Fruit fly (Drosophila melanogaster) whole organism, embryonic: ENCODE data around the gene lute.

ENCODE experiments used
- Ada2b ChIP-seq: fragments of 200-800 bp; sonication (Bioruptor generic); IDR thresholded peaks from 2 replicates; pipeline ENCODE4 v1.3.6; 2022; ENCODE audit warnings: missing biosample characterization, missing genetic modification characterization
- Adf1 ChIP-seq: fragments of 200-800 bp; sonication (Bioruptor generic); IDR thresholded peaks from 2 replicates; pipeline ENCODE4 v1.3.6; 2022; ENCODE audit warnings: missing biosample characterization, missing genetic modification characterization
- Atf6 ChIP-seq: fragments of 200-800 bp; sonication (Bioruptor generic); IDR thresholded peaks from 2 replicates; pipeline ENCODE4 v1.3.6; 2022; ENCODE audit warnings: missing biosample characterization, missing genetic modification characterization
- CG11696 ChIP-seq: fragments of 200-800 bp; sonication (Bioruptor generic); IDR thresholded peaks from 2 replicates; pipeline ENCODE4 v1.3.6; 2022; ENCODE audit warnings: missing biosample characterization, missing genetic modification characterization
- CG12299 ChIP-seq: fragments of 200-800 bp; sonication (Bioruptor generic); optimal IDR thresholded peaks from 2 replicates; lab custom pipeline; 2018; ENCODE audit warnings: missing biosample characterization, mild to moderate bottlenecking, missing genetic modification characterization
- CG14441 ChIP-seq: fragments of 200-800 bp; sonication (Bioruptor generic); IDR thresholded peaks from 2 replicates; pipeline ENCODE4 v1.3.6; 2022; ENCODE audit warnings: missing biosample characterization, missing genetic modification characterization
- CG15011 ChIP-seq: fragments of 200-800 bp; sonication (Bioruptor generic); optimal IDR thresholded peaks from 3 replicates; lab custom pipeline; 2018; ENCODE audit warnings: missing biosample characterization, mild to moderate bottlenecking, missing genetic modification characterization
- CG15514 ChIP-seq: fragments of 200-800 bp; sonication (Bioruptor generic); optimal IDR thresholded peaks from 3 replicates; lab custom pipeline; 2017; ENCODE audit warnings: missing biosample characterization, missing genetic modification characterization, mild to moderate bottlenecking, moderate library complexity, missing genetic modification reagents
- CG2116 ChIP-seq: fragments of 200-800 bp; sonication (Bioruptor generic); optimal IDR thresholded peaks from 3 replicates; lab custom pipeline; 2018; ENCODE audit warnings: missing biosample characterization, mild to moderate bottlenecking, missing genetic modification characterization
- CG2120 ChIP-seq: fragments of 200-800 bp; sonication (Bioruptor generic); optimal IDR thresholded peaks from 3 replicates; lab custom pipeline; 2016; ENCODE audit warnings: missing biosample characterization, missing genetic modification characterization
- CG2678 ChIP-seq: fragments of 200-800 bp; sonication (Bioruptor generic); optimal IDR thresholded peaks from 3 replicates; lab custom pipeline; 2019; ENCODE audit warnings: missing biosample characterization, mild to moderate bottlenecking, missing genetic modification characterization, moderate library complexity
- CG3065 ChIP-seq: fragments of 200-800 bp; sonication (Bioruptor generic); optimal IDR thresholded peaks from 2 replicates; lab custom pipeline; 2016; ENCODE audit warnings: missing biosample characterization, missing genetic modification characterization
- CG31224 ChIP-seq: fragments of 200-800 bp; sonication (Bioruptor generic); IDR thresholded peaks from 2 replicates; pipeline ENCODE4 v1.3.6; 2022; ENCODE audit warnings: missing biosample characterization, missing genetic modification characterization
- CG31441 ChIP-seq: fragments of 200-800 bp; sonication (Bioruptor generic); IDR thresholded peaks from 2 replicates; pipeline ENCODE4 v1.3.6; 2022; ENCODE audit warnings: missing biosample characterization, missing genetic modification characterization
- CG32772 ChIP-seq: fragments of 200-800 bp; sonication (Bioruptor generic); IDR thresholded peaks from 2 replicates; pipeline ENCODE4 v1.3.6; 2022; ENCODE audit warnings: missing biosample characterization, missing genetic modification characterization
- CG34422 ChIP-seq: fragments of 200-800 bp; sonication (Bioruptor generic); IDR thresholded peaks from 3 replicates; pipeline ENCODE4 v1.3.6; 2022; ENCODE audit warnings: missing biosample characterization, missing genetic modification characterization
- CG4854 ChIP-seq: fragments of 200-800 bp; sonication (Bioruptor generic); optimal IDR thresholded peaks from 2 replicates; lab custom pipeline; 2016; ENCODE audit warnings: missing biosample characterization, missing genetic modification characterization, inconsistent platforms
- CG6175 ChIP-seq: fragments of 200-800 bp; sonication (Bioruptor generic); IDR thresholded peaks from 3 replicates; pipeline ENCODE4 v1.3.6; 2022; ENCODE audit warnings: missing biosample characterization, missing genetic modification characterization
- CG7357 ChIP-seq: fragments of 200-800 bp; sonication (Bioruptor generic); IDR thresholded peaks from 3 replicates; pipeline ENCODE4 v1.3.6; 2022; ENCODE audit warnings: missing biosample characterization, missing genetic modification characterization
- CG7963 ChIP-seq: fragments of 200-800 bp; sonication (Bioruptor generic); IDR thresholded peaks from 3 replicates; pipeline ENCODE4 v1.3.6; 2022; ENCODE audit warnings: missing biosample characterization, missing genetic modification characterization; ENCODE audit not compliant: partially characterized antibody
- CG7987 ChIP-seq: fragments of 200-800 bp; sonication (Bioruptor generic); optimal IDR thresholded peaks from 2 replicates; lab custom pipeline; 2018; ENCODE audit warnings: missing biosample characterization, mild to moderate bottlenecking, missing genetic modification characterization, moderate library complexity
- CG8944 ChIP-seq: fragments of 200-800 bp; sonication (Bioruptor generic); optimal IDR thresholded peaks from 3 replicates; lab custom pipeline; 2016; ENCODE audit warnings: missing biosample characterization, missing genetic modification characterization
- D19A ChIP-seq: fragments of 200-800 bp; optimal IDR thresholded peaks from 3 replicates; lab custom pipeline; 2019; ENCODE audit warnings: missing biosample characterization, mild to moderate bottlenecking, missing genetic modification characterization, moderate library complexity
- Doc2 ChIP-seq: fragments of 200-800 bp; sonication (Bioruptor generic); IDR thresholded peaks from 2 replicates; pipeline ENCODE4 v1.3.6; 2022; ENCODE audit warnings: missing biosample characterization, missing genetic modification characterization
- HLH54F ChIP-seq: fragments of 200-800 bp; sonication (Bioruptor generic); optimal IDR thresholded peaks from 3 replicates; lab custom pipeline; 2016; ENCODE audit warnings: missing biosample characterization, missing genetic modification characterization
- HLHmδ ChIP-seq: fragments of 200-800 bp; sonication (Bioruptor generic); optimal IDR thresholded peaks from 2 replicates; lab custom pipeline; 2018; ENCODE audit warnings: missing biosample characterization, mild to moderate bottlenecking, missing genetic modification characterization, moderate library complexity
- Hr51 ChIP-seq, 2 experiments: fragments of 200-800 bp; sonication (Bioruptor generic); optimal IDR thresholded peaks; 2 replicates in 1 of 2; 3 replicates in 1 of 2; lab custom pipeline; 2016 to 2018; ENCODE audit warnings: missing biosample characterization in 2 of 2, missing genetic modification characterization in 2 of 2, mild to moderate bottlenecking in 1 of 2, moderate library complexity in 1 of 2
- Hsf ChIP-seq: fragments of 200-800 bp; sonication (Bioruptor generic); optimal IDR thresholded peaks from 3 replicates; lab custom pipeline; 2016; ENCODE audit warnings: missing biosample characterization, missing genetic modification characterization
- MTF-1 ChIP-seq: fragments of 200-800 bp; sonication (Bioruptor generic); optimal IDR thresholded peaks from 2 replicates; lab custom pipeline; 2018; ENCODE audit warnings: missing biosample characterization, mild to moderate bottlenecking, missing genetic modification characterization, borderline replicate concordance
- Mes4 ChIP-seq: fragments of 200-800 bp; sonication (Bioruptor generic); optimal IDR thresholded peaks from 2 replicates; lab custom pipeline; 2016; ENCODE audit warnings: missing biosample characterization, missing genetic modification characterization
- Sox102F ChIP-seq: fragments of 200-800 bp; sonication (Bioruptor generic); optimal IDR thresholded peaks from 2 replicates; lab custom pipeline; 2018; ENCODE audit warnings: missing biosample characterization, mild to moderate bottlenecking, missing genetic modification characterization, moderate library complexity
- Usf ChIP-seq: fragments of 200-800 bp; sonication (Bioruptor generic); optimal IDR thresholded peaks from 2 replicates; lab custom pipeline; 2017; ENCODE audit warnings: missing genotype, missing biosample characterization, missing genetic modification characterization
- Xbp1 ChIP-seq: fragments of 200-800 bp; sonication (Bioruptor generic); optimal IDR thresholded peaks from 3 replicates; lab custom pipeline; 2016; ENCODE audit warnings: missing biosample characterization, mild to moderate bottlenecking, missing genetic modification characterization
- br ChIP-seq: fragments of >200 bp; optimal IDR thresholded peaks from 2 replicates; lab custom pipeline; 2017
- ems ChIP-seq: fragments of 200-800 bp; sonication (Bioruptor generic); optimal IDR thresholded peaks from 3 replicates; lab custom pipeline; 2016; ENCODE audit warnings: missing biosample characterization, missing genetic modification characterization
- exex ChIP-seq: fragments of 200-800 bp; sonication (Bioruptor generic); optimal IDR thresholded peaks from 4 replicates; lab custom pipeline; 2018; ENCODE audit warnings: missing biosample characterization, mild to moderate bottlenecking, missing genetic modification characterization, moderate library complexity
- fd64A ChIP-seq: fragments of 200-800 bp; sonication (Bioruptor generic); optimal IDR thresholded peaks from 3 replicates; lab custom pipeline; 2018; ENCODE audit warnings: missing biosample characterization, mild to moderate bottlenecking, missing genetic modification characterization
- gsb ChIP-seq: fragments of 200-800 bp; sonication (Bioruptor generic); IDR thresholded peaks from 2 replicates; pipeline ENCODE4 v1.3.6; 2022; ENCODE audit warnings: missing biosample characterization, missing genetic modification characterization
- inv ChIP-seq: fragments of 200-800 bp; sonication (Bioruptor generic); IDR thresholded peaks from 2 replicates; pipeline ENCODE4 v1.3.6; 2022; ENCODE audit warnings: missing biosample characterization, missing genetic modification characterization; ENCODE audit not compliant: partially characterized antibody
- jing ChIP-seq: fragments of 200-800 bp; sonication (Bioruptor generic); optimal IDR thresholded peaks from 2 replicates; lab custom pipeline; 2018; ENCODE audit warnings: missing biosample characterization, mild to moderate bottlenecking, missing genetic modification characterization
- maf-S ChIP-seq: fragments of 200-800 bp; sonication (Bioruptor generic); optimal IDR thresholded peaks from 2 replicates; lab custom pipeline; 2016; ENCODE audit warnings: missing biosample characterization, missing genetic modification characterization
- mld ChIP-seq: fragments of 200-800 bp; sonication (Bioruptor generic); IDR thresholded peaks from 3 replicates; pipeline ENCODE4 v1.3.6; 2022; ENCODE audit warnings: missing biosample characterization, missing genetic modification characterization; ENCODE audit not compliant: partially characterized antibody
- p53 ChIP-seq: fragments of 200-800 bp; sonication (Bioruptor generic); optimal IDR thresholded peaks from 2 replicates; lab custom pipeline; 2016; ENCODE audit warnings: missing biosample characterization, missing genetic modification characterization
- pita ChIP-seq: fragments of 200-800 bp; sonication (Bioruptor generic); optimal IDR thresholded peaks from 2 replicates; lab custom pipeline; 2017; ENCODE audit warnings: missing biosample characterization, mild to moderate bottlenecking, missing genetic modification characterization
- pnt ChIP-seq: fragments of 200-800 bp; sonication (Bioruptor generic); optimal IDR thresholded peaks from 3 replicates; lab custom pipeline; 2016; ENCODE audit warnings: missing biosample characterization, missing genetic modification characterization
- sd ChIP-seq: fragments of 200-800 bp; sonication (Bioruptor generic); optimal IDR thresholded peaks from 3 replicates; lab custom pipeline; 2018; ENCODE audit warnings: missing biosample characterization, mild to moderate bottlenecking, missing genetic modification characterization, moderate library complexity
- sim ChIP-seq: fragments of 200-800 bp; sonication (Bioruptor generic); IDR thresholded peaks from 2 replicates; pipeline ENCODE4 v1.3.6; 2022; ENCODE audit warnings: missing biosample characterization, missing genetic modification characterization
- so ChIP-seq: fragments of 200-800 bp; sonication (Bioruptor generic); IDR thresholded peaks from 3 replicates; pipeline ENCODE4 v1.3.6; 2022; ENCODE audit warnings: missing biosample characterization, missing genetic modification characterization
- sqz ChIP-seq: fragments of 200-800 bp; sonication (Bioruptor generic); optimal IDR thresholded peaks from 3 replicates; lab custom pipeline; 2018; ENCODE audit warnings: missing biosample characterization, mild to moderate bottlenecking, missing genetic modification characterization
- ttk ChIP-seq: fragments of 200-800 bp; sonication (Bioruptor generic); IDR thresholded peaks from 2 replicates; pipeline ENCODE4 v2.1.2; 2022; ENCODE audit warnings: missing biosample characterization, missing genetic modification characterization

The lute gene

DNA sequence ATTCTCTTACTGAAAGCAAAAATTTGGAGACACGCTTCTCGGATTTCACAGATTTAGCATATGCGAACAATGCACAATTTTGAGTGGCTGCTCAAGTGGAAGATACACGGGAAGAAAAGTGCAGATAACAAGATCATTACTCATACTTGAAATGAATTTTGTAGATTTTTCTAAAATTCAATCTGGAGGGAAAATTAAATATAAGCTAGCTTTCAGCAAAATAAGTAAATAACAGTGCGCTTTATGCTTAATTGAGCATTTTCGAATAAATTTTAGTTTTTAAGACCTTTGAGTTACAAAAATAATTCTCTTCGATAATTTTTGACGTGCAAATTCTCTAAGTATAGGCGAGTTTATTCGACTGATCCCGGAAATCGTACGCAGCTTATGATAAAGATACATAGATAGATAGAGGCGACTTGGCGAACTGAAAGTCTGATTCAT is 21.0 kb downstream of the lute start (continued):
- TF ChIP-seq sd (tag; lab: Kevin White, UChicago) (no peak), CG4854 (GFP tag; lab: Kevin White, UChicago) (peak; percentile 34), CG31441 (GFP tag; lab: Robert Waterston, UW) (no peak), CG2678 (tag; lab: Kevin White, UChicago) (peak; percentile 49), Usf (GFP tag; lab: Kevin White, UChicago) (no peak), CG2120 (no peak), CG11696 (GFP tag; lab: Robert Waterston, UW) (no peak), br (lab: Kevin White, UChicago) (no peak), Adf1 (GFP tag; lab: Robert Waterston, UW) (no peak), ttk (peak; percentile 16; the same call in 1 of the 2 replicates), CG34422 (GFP tag; lab: Robert Waterston, UW) (peak; percentile 24; the same call in 1 of the 3 replicates), CG14441 (peak; percentile 38; the same call in 1 of the 2 replicates), Doc2 (no peak), pnt (GFP tag; lab: Kevin White, UChicago) (peak; percentile 60), D19A (tag; lab: Kevin White, UChicago) (peak; percentile 51), Xbp1 (GFP tag; lab: Kevin White, UChicago) (no peak), CG2116 (GFP tag; lab: Kevin White, UChicago) (no peak)

DNA sequence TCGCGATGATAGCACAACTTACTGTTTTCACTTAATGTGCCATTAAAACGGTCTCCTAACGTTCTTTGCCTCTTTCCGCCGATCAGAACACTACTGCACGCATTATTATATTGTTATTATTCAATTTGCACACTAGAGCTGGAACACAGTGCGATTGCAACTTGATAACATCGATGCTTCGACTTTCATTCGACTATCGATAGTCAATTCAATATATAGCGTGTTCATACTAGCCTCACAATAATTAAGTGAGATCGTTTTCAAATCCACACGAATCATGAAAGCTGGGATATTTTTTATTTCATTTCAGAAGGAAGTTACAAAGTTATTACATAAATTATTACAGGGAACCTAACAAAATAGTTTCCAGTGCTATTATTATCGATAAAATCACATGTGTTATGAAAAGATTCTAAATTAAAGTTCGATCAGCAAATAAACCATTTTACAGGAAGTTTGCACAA is 21.6 kb downstream of the lute start:
- TF ChIP-seq ems (no peak), CG7963 (GFP tag; lab: Robert Waterston, UW) (peak; percentile 73; the same call in 2 of the 3 replicates), p53 (GFP tag; lab: Kevin White, UChicago) (no peak), inv (GFP tag; lab: Robert Waterston, UW) (peak; percentile 79), gsb (GFP tag; lab: Robert Waterston, UW) (no peak), maf-S (GFP tag; lab: Kevin White, UChicago) (peak; percentile 56), CG31224 (no peak), CG15011 (no peak), CG7987 (GFP tag; lab: Kevin White, UChicago) (no peak), Hr51 (GFP tag; optimal IDR thresholded peaks at IDR 0.05; lab: Kevin White, UChicago) (peak in 1 of 2 experiments; percentile 69), Atf6 (GFP tag; lab: Robert Waterston, UW) (peak; percentile 22; the same call in 1 of the 2 replicates), jing (GFP tag; lab: Kevin White, UChicago) (no peak), CG7357 (peak; percentile 94), CG6175 (no peak), CG8944 (GFP tag; lab: Kevin White, UChicago) (no peak), mld (GFP tag; lab: Robert Waterston, UW) (0 out of 3 replicates have a peak, but pooled peaks have one; percentile 41), CG15514 (peak; percentile 37), HLH54F (GFP tag; lab: Kevin White, UChicago) (peak; percentile 60), CG12299 (tag; lab: Kevin White, UChicago) (no peak), pita (GFP tag; lab: Kevin White, UChicago) (no peak), sim (no peak), Mes4 (peak; percentile 27), CG32772 (GFP tag; lab: Robert Waterston, UW) (no peak), fd64A (GFP tag; lab: Kevin White, UChicago) (no peak), so (GFP tag; lab: Robert Waterston, UW) (peak; percentile 51; the same call in 2 of the 3 replicates), MTF-1 (no peak), exex (tag; lab: Kevin White, UChicago) (peak; percentile 56), Hsf (GFP tag; lab: Kevin White, UChicago) (peak; percentile 82), CG3065 (GFP tag; lab: Kevin White, UChicago) (no peak), CG4854 (GFP tag; lab: Kevin White, UChicago) (no peak), HLHmδ (GFP tag; lab: Kevin White, UChicago) (no peak), sqz (GFP tag; lab: Kevin White, UChicago) (no peak), Sox102F (peak; percentile 62), Ada2b (GFP tag; lab: Robert Waterston, UW) (peak; percentile 51; the same call in 1 of the 2 replicates)
